Worm (Caenorhabditis elegans) whole organism, mixed stage, embryonic: ENCODE measurements around the gene ZC477.7.

Experiments
- blmp-1 ChIP-seq: fragments of 150-350 bp; optimal IDR thresholded peaks from 2 replicates; lab custom pipeline; 2014; ENCODE audit warnings: missing biosample characterization, missing genetic modification characterization
- hlh-1 ChIP-seq: fragments of 150-350 bp; optimal IDR thresholded peaks from 2 replicates; lab custom pipeline; 2014; ENCODE audit warnings: missing biosample characterization, missing genetic modification reagents, missing genetic modification characterization
- nhr-12 ChIP-seq: fragments of 150-350 bp; optimal IDR thresholded peaks from 2 replicates; lab custom pipeline; 2014; ENCODE audit warnings: missing biosample characterization, missing genetic modification characterization
- nhr-76 ChIP-seq: sonication (generic microtip); optimal IDR thresholded peaks from 2 replicates; lab custom pipeline; 2017; ENCODE audit warnings: missing biosample characterization, missing genetic modification characterization
- snpc-4 ChIP-seq: fragments of 150-350 bp; optimal IDR thresholded peaks from 2 replicates; lab custom pipeline; 2014; ENCODE audit warnings: missing biosample characterization, missing genetic modification characterization
- ztf-11 ChIP-seq: fragments of 150-350 bp; optimal IDR thresholded peaks from 2 replicates; lab custom pipeline; 2014; ENCODE audit warnings: missing biosample characterization, missing genetic modification characterization

DNA sequence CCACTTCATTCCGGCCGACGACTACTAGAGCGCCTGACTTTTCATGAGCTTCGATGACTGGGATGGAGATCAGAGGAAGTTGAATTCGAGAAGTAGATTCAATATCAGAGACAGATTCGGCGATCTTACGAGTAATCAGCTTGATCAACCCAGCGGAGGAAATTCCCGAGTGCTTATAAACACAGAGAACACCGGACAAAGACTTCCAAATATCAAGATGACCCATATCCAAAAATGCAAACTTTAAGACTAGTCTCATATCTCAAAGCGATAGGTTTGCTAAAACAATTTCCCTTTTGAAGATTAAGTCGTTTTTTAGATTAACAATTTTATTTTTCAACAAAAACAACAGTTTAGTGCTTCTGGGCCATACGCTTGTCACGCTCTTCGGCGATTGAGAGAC lies 27.9 kb downstream of the ZC477.7 start, which contains the start of gene Y43B11AR.3:
- TF ChIP-seq nhr-76 (tag; lab: Kevin White, UChicago) (no peak), nhr-12 (tag; lab: Kevin White, UChicago) (no peak), snpc-4 (no peak), blmp-1 (tag; lab: Kevin White, UChicago) (no peak), ztf-11 (no peak), hlh-1 (tag; lab: Kevin White, UChicago) (no peak)
